Fruit fly (Drosophila melanogaster) whole organism, embryonic: Measurements from ENCODE around the gene CG33108.
A peak's percentile ranks its signal among the peaks of the same experiment; 100 is the strongest.

Experiments used
- Aef1 ChIP-seq: fragments of 200-800 bp; sonication (Bioruptor generic); IDR thresholded peaks from 3 replicates; pipeline ENCODE4 v1.3.6; 2022; ENCODE audit warnings: missing biosample characterization, missing genetic modification characterization
- Atf6 ChIP-seq: fragments of 200-800 bp; sonication (Bioruptor generic); IDR thresholded peaks from 2 replicates; pipeline ENCODE4 v1.3.6; 2022; ENCODE audit warnings: missing biosample characterization, missing genetic modification characterization
- Blimp-1 ChIP-seq: fragments of 200-800 bp; sonication (Bioruptor generic); optimal IDR thresholded peaks from 3 replicates; lab custom pipeline; 2018; ENCODE audit warnings: missing biosample characterization, missing genetic modification characterization, mild to moderate bottlenecking, moderate library complexity, missing genetic modification reagents
- BtbVII ChIP-seq: fragments of 200-800 bp; sonication (Bioruptor generic); optimal IDR thresholded peaks from 3 replicates; lab custom pipeline; 2017; ENCODE audit warnings: missing biosample characterization, mild to moderate bottlenecking, missing genetic modification characterization
- CG12236 ChIP-seq: fragments of 200-800 bp; sonication (Bioruptor generic); optimal IDR thresholded peaks from 2 replicates; lab custom pipeline; 2016; ENCODE audit warnings: missing biosample characterization, missing genetic modification characterization
- CG14014 ChIP-seq: fragments of 200-800 bp; sonication (Bioruptor generic); IDR thresholded peaks from 2 replicates; pipeline ENCODE4 v1.3.6; 2022; ENCODE audit warnings: missing biosample characterization, missing genetic modification characterization
- CG14710 ChIP-seq: fragments of 200-800 bp; sonication (Bioruptor generic); optimal IDR thresholded peaks from 3 replicates; lab custom pipeline; 2019; ENCODE audit warnings: missing biosample characterization, mild to moderate bottlenecking, missing genetic modification characterization, moderate library complexity
- CG15011 ChIP-seq: fragments of 200-800 bp; sonication (Bioruptor generic); optimal IDR thresholded peaks from 3 replicates; lab custom pipeline; 2018; ENCODE audit warnings: missing biosample characterization, mild to moderate bottlenecking, missing genetic modification characterization
- CG15514 ChIP-seq: fragments of 200-800 bp; sonication (Bioruptor generic); optimal IDR thresholded peaks from 3 replicates; lab custom pipeline; 2017; ENCODE audit warnings: missing biosample characterization, missing genetic modification characterization, mild to moderate bottlenecking, moderate library complexity, missing genetic modification reagents
- CG16813 ChIP-seq: fragments of 200-800 bp; sonication (Bioruptor generic); IDR thresholded peaks from 3 replicates; pipeline ENCODE4 v1.3.6; 2022; ENCODE audit warnings: missing biosample characterization, missing genetic modification characterization; ENCODE audit not compliant: partially characterized antibody
- CG17359 ChIP-seq: fragments of 200-800 bp; sonication (Bioruptor generic); optimal IDR thresholded peaks from 3 replicates; lab custom pipeline; 2018; ENCODE audit warnings: missing biosample characterization, mild to moderate bottlenecking, missing genetic modification characterization, moderate library complexity
- CG18476 ChIP-seq: fragments of 200-800 bp; sonication (Bioruptor generic); optimal IDR thresholded peaks from 2 replicates; lab custom pipeline; 2016; ENCODE audit warnings: missing biosample characterization, mild to moderate bottlenecking, missing genetic modification characterization
- CG31441 ChIP-seq: fragments of 200-800 bp; sonication (Bioruptor generic); IDR thresholded peaks from 2 replicates; pipeline ENCODE4 v1.3.6; 2022; ENCODE audit warnings: missing biosample characterization, missing genetic modification characterization
- CG3407 ChIP-seq: fragments of 200-800 bp; sonication (Bioruptor generic); optimal IDR thresholded peaks from 2 replicates; lab custom pipeline; 2018; ENCODE audit warnings: missing biosample characterization, mild to moderate bottlenecking, missing genetic modification characterization
- CG34422 ChIP-seq: fragments of 200-800 bp; sonication (Bioruptor generic); IDR thresholded peaks from 3 replicates; pipeline ENCODE4 v1.3.6; 2022; ENCODE audit warnings: missing biosample characterization, missing genetic modification characterization
- CG3995 ChIP-seq: fragments of 200-800 bp; sonication (Bioruptor generic); optimal IDR thresholded peaks from 3 replicates; lab custom pipeline; 2016; ENCODE audit warnings: missing biosample characterization, missing genetic modification characterization
- CG42726 ChIP-seq: fragments of 200-800 bp; sonication (Bioruptor generic); IDR thresholded peaks from 2 replicates; pipeline ENCODE4 v1.3.6; 2022; ENCODE audit warnings: missing biosample characterization, missing genetic modification characterization; ENCODE audit not compliant: partially characterized antibody
- CG43689 ChIP-seq: fragments of 200-800 bp; sonication (Bioruptor generic); IDR thresholded peaks from 2 replicates; pipeline ENCODE4 v1.3.6; 2022; ENCODE audit warnings: missing biosample characterization, missing genetic modification characterization
- CG4424 ChIP-seq: fragments of 200-800 bp; sonication (Bioruptor generic); optimal IDR thresholded peaks from 3 replicates; lab custom pipeline; 2016; ENCODE audit warnings: missing biosample characterization, missing genetic modification characterization
- CG4730 ChIP-seq: fragments of 200-800 bp; sonication (Bioruptor generic); IDR thresholded peaks from 2 replicates; pipeline ENCODE4 v1.3.6; 2022; ENCODE audit warnings: missing biosample characterization, missing genetic modification characterization
- CG7839 ChIP-seq: fragments of 200-800 bp; sonication (Bioruptor generic); optimal IDR thresholded peaks from 3 replicates; lab custom pipeline; 2018; ENCODE audit warnings: missing biosample characterization, mild to moderate bottlenecking, missing genetic modification characterization, moderate library complexity
- CG7963 ChIP-seq: fragments of 200-800 bp; sonication (Bioruptor generic); IDR thresholded peaks from 3 replicates; pipeline ENCODE4 v1.3.6; 2022; ENCODE audit warnings: missing biosample characterization, missing genetic modification characterization; ENCODE audit not compliant: partially characterized antibody
- CG9437 ChIP-seq: fragments of 200-800 bp; sonication (Bioruptor generic); optimal IDR thresholded peaks from 2 replicates; lab custom pipeline; 2018; ENCODE audit warnings: missing biosample characterization, mild to moderate bottlenecking, missing genetic modification characterization
- CG9609 ChIP-seq: fragments of 200-800 bp; sonication (Bioruptor generic); optimal IDR thresholded peaks from 3 replicates; lab custom pipeline; 2016; ENCODE audit warnings: missing biosample characterization, missing genetic modification characterization
- CG9876 ChIP-seq: fragments of 200-800 bp; sonication (Bioruptor generic); optimal IDR thresholded peaks from 2 replicates; lab custom pipeline; 2016; ENCODE audit warnings: missing biosample characterization, missing genetic modification characterization
- CTCF ChIP-seq: fragments of 200-800 bp; sonication (Bioruptor generic); optimal IDR thresholded peaks from 2 replicates; lab custom pipeline; 2017; ENCODE audit warnings: missing biosample characterization, mild to moderate bottlenecking, missing genetic modification characterization, moderate library complexity
- CkIIα-i1 ChIP-seq: fragments of 200-800 bp; sonication (Bioruptor generic); IDR thresholded peaks from 2 replicates; pipeline ENCODE4 v1.3.6; 2022; ENCODE audit warnings: missing biosample characterization, missing genetic modification characterization
- CoRest ChIP-seq: fragments of 200-800 bp; sonication (Bioruptor generic); optimal IDR thresholded peaks from 3 replicates; lab custom pipeline; 2018; ENCODE audit warnings: missing biosample characterization, mild to moderate bottlenecking, missing genetic modification characterization, moderate library complexity
- Dp ChIP-seq: fragments of 200-800 bp; sonication (Bioruptor generic); optimal IDR thresholded peaks from 2 replicates; lab custom pipeline; 2018; ENCODE audit warnings: missing biosample characterization, mild to moderate bottlenecking, missing genetic modification characterization, moderate library complexity
- ERR ChIP-seq: fragments of 200-800 bp; sonication (Bioruptor generic); optimal IDR thresholded peaks from 2 replicates; lab custom pipeline; 2016; ENCODE audit warnings: missing biosample characterization, missing genetic modification characterization
- Fer1 ChIP-seq: fragments of 200-800 bp; sonication (Bioruptor generic); optimal IDR thresholded peaks from 2 replicates; lab custom pipeline; 2017; ENCODE audit warnings: missing biosample characterization, mild to moderate bottlenecking, missing genetic modification characterization
- Hsf ChIP-seq: fragments of 200-800 bp; sonication (Bioruptor generic); optimal IDR thresholded peaks from 3 replicates; lab custom pipeline; 2016; ENCODE audit warnings: missing biosample characterization, missing genetic modification characterization
- Myb ChIP-seq: fragments of 200-800 bp; sonication (Bioruptor generic); optimal IDR thresholded peaks from 2 replicates; lab custom pipeline; 2016; ENCODE audit warnings: missing biosample characterization, missing genetic modification characterization
- Nf-YA ChIP-seq: fragments of 200-800 bp; sonication (Bioruptor generic); IDR thresholded peaks from 2 replicates; pipeline ENCODE4 v1.3.6; 2022; ENCODE audit warnings: missing biosample characterization, missing genetic modification characterization
- chif ChIP-seq, 2 experiments: fragments of 200-800 bp; sonication (Bioruptor generic); optimal IDR thresholded peaks; 3 replicates each; lab custom pipeline; 2016; ENCODE audit warnings: missing biosample characterization in 2 of 2, missing genetic modification characterization in 2 of 2
- fd96Cb ChIP-seq: fragments of 200-800 bp; sonication (Bioruptor generic); optimal IDR thresholded peaks from 2 replicates; lab custom pipeline; 2018; ENCODE audit warnings: missing biosample characterization, mild to moderate bottlenecking, missing genetic modification characterization, moderate library complexity
- fu2 ChIP-seq: fragments of 200-800 bp; sonication (Bioruptor generic); optimal IDR thresholded peaks from 2 replicates; lab custom pipeline; 2016; ENCODE audit warnings: missing biosample characterization, missing genetic modification characterization
- gcm ChIP-seq: fragments of 200-800 bp; sonication (Bioruptor generic); optimal IDR thresholded peaks from 2 replicates; lab custom pipeline; 2019; ENCODE audit warnings: missing biosample characterization, mild to moderate bottlenecking, missing genetic modification characterization, moderate library complexity
- h ChIP-seq: fragments of >200 bp; optimal IDR thresholded peaks from 2 replicates; lab custom pipeline; 2017
- jing ChIP-seq: fragments of 200-800 bp; sonication (Bioruptor generic); optimal IDR thresholded peaks from 2 replicates; lab custom pipeline; 2018; ENCODE audit warnings: missing biosample characterization, mild to moderate bottlenecking, missing genetic modification characterization
- nerfin-1 ChIP-seq: fragments of 200-800 bp; sonication (Bioruptor generic); optimal IDR thresholded peaks from 3 replicates; lab custom pipeline; 2019; ENCODE audit warnings: missing biosample characterization, mild to moderate bottlenecking, missing genetic modification characterization, moderate library complexity
- pzg ChIP-seq: fragments of 200-800 bp; sonication (Bioruptor generic); optimal IDR thresholded peaks from 3 replicates; lab custom pipeline; 2018; ENCODE audit warnings: missing biosample characterization, mild to moderate bottlenecking, missing genetic modification characterization, moderate library complexity
- slbo ChIP-seq: fragments of 200-800 bp; sonication (Bioruptor generic); IDR thresholded peaks from 2 replicates; pipeline ENCODE4 v1.3.6; 2022; ENCODE audit warnings: missing biosample characterization, missing genetic modification characterization
- so ChIP-seq: fragments of 200-800 bp; sonication (Bioruptor generic); IDR thresholded peaks from 3 replicates; pipeline ENCODE4 v1.3.6; 2022; ENCODE audit warnings: missing biosample characterization, missing genetic modification characterization
- sob ChIP-seq: fragments of 200-800 bp; sonication (Bioruptor generic); IDR thresholded peaks from 2 replicates; pipeline ENCODE4 v1.3.6; 2022; ENCODE audit warnings: missing biosample characterization, missing genetic modification characterization
- sr ChIP-seq: fragments of 200-800 bp; sonication (Bioruptor generic); IDR thresholded peaks from 3 replicates; pipeline ENCODE4 v1.3.6; 2022; ENCODE audit warnings: missing biosample characterization, missing genetic modification characterization
- sug ChIP-seq: fragments of 200-800 bp; optimal IDR thresholded peaks from 2 replicates; lab custom pipeline; 2019; ENCODE audit warnings: missing biosample characterization, mild to moderate bottlenecking, missing genetic modification characterization, moderate library complexity
- toy ChIP-seq: fragments of 200-800 bp; sonication (Bioruptor generic); IDR thresholded peaks from 2 replicates; pipeline ENCODE4 v1.3.6; 2022; ENCODE audit warnings: missing biosample characterization, missing genetic modification characterization
- wdn ChIP-seq: fragments of 200-800 bp; sonication (Bioruptor generic); IDR thresholded peaks from 2 replicates; pipeline ENCODE4 v1.3.6; 2022; ENCODE audit warnings: missing biosample characterization, missing genetic modification characterization
- zf30C ChIP-seq: fragments of 200-800 bp; sonication (Bioruptor generic); optimal IDR thresholded peaks from 3 replicates; lab custom pipeline; 2018; ENCODE audit warnings: missing biosample characterization, mild to moderate bottlenecking, missing genetic modification characterization

CG33108 gene

dm6 chr3R:24037538-24038265, 42.2 kb downstream of the CG33108 start, which contains the start of gene spas:
Gene spas (plus strand): TSS chr3R:24038215.
- TF ChIP-seq gcm (peak; percentile 29), CG15514 (GFP tag; lab: Kevin White, UChicago) (peak; percentile 49), Hsf (GFP tag; lab: Kevin White, UChicago) (peak; percentile 75), CkIIα-i1 (GFP tag; lab: Robert Waterston, UW) (no peak), CG4424 (peak; percentile 49), CG3407 (GFP tag; lab: Kevin White, UChicago) (peak; percentile 46), CG12236 (GFP tag; lab: Kevin White, UChicago) (no peak), Fer1 (GFP tag; lab: Kevin White, UChicago) (no peak), so (no peak), Myb (GFP tag; lab: Kevin White, UChicago) (peak; percentile 91), CG7839 (tag; lab: Kevin White, UChicago) (peak; percentile 57), Dp (GFP tag; lab: Kevin White, UChicago) (peak; percentile 31), CG3995 (GFP tag; lab: Kevin White, UChicago) (peak; percentile 31), h (lab: Kevin White, UChicago) (no peak), slbo (GFP tag; lab: Robert Waterston, UW) (peak; percentile 89), jing (GFP tag; lab: Kevin White, UChicago) (no peak), BtbVII (GFP tag; lab: Kevin White, UChicago) (no peak), CG16813 (GFP tag; lab: Robert Waterston, UW) (peak; percentile 98), CG9609 (GFP tag; lab: Kevin White, UChicago) (peak; percentile 81), zf30C (GFP tag; lab: Kevin White, UChicago) (no peak), Atf6 (GFP tag; lab: Robert Waterston, UW) (0 out of 2 replicates have a peak, but pooled peaks have one; percentile 5), chif (GFP tag; optimal IDR thresholded peaks at IDR 0.05; lab: Kevin White, UChicago) (peak; percentile 24 to 70), CTCF (GFP tag; lab: Kevin White, UChicago) (no peak), CG7963 (GFP tag; lab: Robert Waterston, UW) (peak; percentile 75; the same call in 2 of the 3 replicates), Nf-YA (no peak), sug (tag; lab: Kevin White, UChicago) (peak; percentile 58), CG14710 (tag; lab: Kevin White, UChicago) (peak; percentile 84), CG15011 (GFP tag; lab: Kevin White, UChicago) (no peak), CG43689 (GFP tag; lab: Robert Waterston, UW) (no peak), CG9437 (GFP tag; lab: Kevin White, UChicago) (peak; percentile 67), Aef1 (GFP tag; lab: Robert Waterston, UW) (peak; percentile 70), ERR (GFP tag; lab: Kevin White, UChicago) (peak; percentile 13), nerfin-1 (tag; lab: Kevin White, UChicago) (peak; percentile 53), CG14014 (GFP tag; lab: Robert Waterston, UW) (peak; percentile 72; the same call in 1 of the 2 replicates), CG17359 (peak; percentile 49), pzg (GFP tag; lab: Kevin White, UChicago) (peak; percentile 68), CG9876 (GFP tag; lab: Kevin White, UChicago) (peak; percentile 31), sr (GFP tag; lab: Robert Waterston, UW) (no peak), fd96Cb (tag; lab: Kevin White, UChicago) (peak; percentile 66), sob (GFP tag; lab: Robert Waterston, UW) (peak; percentile 80), wdn (GFP tag; lab: Robert Waterston, UW) (no peak; the same call in 1 of the 2 replicates), CoRest (tag; lab: Kevin White, UChicago) (peak; percentile 81), toy (peak; percentile 36; the same call in 1 of the 2 replicates), CG4730 (GFP tag; lab: Robert Waterston, UW) (peak; percentile 61; the same call in 1 of the 2 replicates), Blimp-1 (no peak), CG18476 (GFP tag; lab: Kevin White, UChicago) (peak; percentile 43), CG34422 (GFP tag; lab: Robert Waterston, UW) (peak; percentile 82), fu2 (GFP tag; lab: Kevin White, UChicago) (peak; percentile 76), CG31441 (no peak; the same call in 1 of the 2 replicates), CG42726 (peak; percentile 90)
